Worm (Caenorhabditis elegans): Measurements from ENCODE around the gene srd-11.

The srd-11 gene

ce11 chrV:13611782-13612181 is 7.9 kb downstream of the srd-11 start, which contains the start of gene spig-9:
Gene spig-9, minus strand, starts transcription at chrV:13611882.
- no peak for TF ChIP-seq nhr-41 (GFP tag; IDR thresholded peaks at IDR 0.05)
- no peak for TF ChIP-seq cey-2 (tag; optimal IDR thresholded peaks at IDR 0.05; ENCODE audit: borderline replicate concordance, insufficient read depth)
- TF ChIP-seq set-16 (GFP tag; IDR thresholded peaks at IDR 0.05): no peak
- TF ChIP-seq nhr-42 (GFP tag; IDR thresholded peaks at IDR 0.05): no peak
- TF ChIP-seq nhr-48 (tag; optimal IDR thresholded peaks at IDR 0.05): no peak
- no peak for TF ChIP-seq spr-1 (tag; optimal IDR thresholded peaks at IDR 0.05)
- TF ChIP-seq tag-97 (GFP tag; IDR thresholded peaks at IDR 0.05): no peak
- TF ChIP-seq lin-13 (GFP tag; optimal IDR thresholded peaks at IDR 0.05): no peak
- TF ChIP-seq mep-1 (tag; optimal IDR thresholded peaks at IDR 0.05): no peak
- no peak for TF ChIP-seq ztf-11 (tag; optimal IDR thresholded peaks at IDR 0.05)
- TF ChIP-seq aha-1 (tag): no peak
- TF ChIP-seq mdt-29 (GFP tag; IDR thresholded peaks at IDR 0.05): no peak
- TF ChIP-seq php-3 (GFP tag; IDR thresholded peaks at IDR 0.05): no peak
- TF ChIP-seq zag-1 (tag; optimal IDR thresholded peaks at IDR 0.05): no peak

- TF ChIP-seq dmd-9 (GFP tag; IDR thresholded peaks at IDR 0.05): no peak
- no peak for TF ChIP-seq hlh-30 (tag; optimal IDR thresholded peaks at IDR 0.05; ENCODE audit: insufficient read depth)
- TF ChIP-seq nhr-41 (GFP tag; IDR thresholded peaks at IDR 0.05): no peak
- no peak for TF ChIP-seq snpc-1.2 (GFP tag; IDR thresholded peaks at IDR 0.05)
- no peak for TF ChIP-seq fos-1 (tag; optimal IDR thresholded peaks at IDR 0.05)
- no peak for TF ChIP-seq ztf-11 (tag; optimal IDR thresholded peaks at IDR 0.05)
- no peak for TF ChIP-seq hlh-11 (tag; optimal IDR thresholded peaks at IDR 0.05)
- peak in 1 of 2 experiments; percentile 4 for TF ChIP-seq mdl-1 (tag; optimal IDR thresholded peaks at IDR 0.05)
- no peak for TF ChIP-seq gei-8 (GFP tag; optimal IDR thresholded peaks at IDR 0.05)
- TF ChIP-seq lin-39 (tag; optimal IDR thresholded peaks at IDR 0.05): no peak
- TF ChIP-seq snpc-4 (tag; optimal IDR thresholded peaks at IDR 0.05): no peak
- TF ChIP-seq Y75B8A.6 (GFP tag; IDR thresholded peaks at IDR 0.05): no peak
- no peak for TF ChIP-seq rbr-2 (tag; optimal IDR thresholded peaks at IDR 0.05)
- TF ChIP-seq lim-7 (GFP tag; IDR thresholded peaks at IDR 0.05): no peak
- no peak for TF ChIP-seq ceh-28 (tag; optimal IDR thresholded peaks at IDR 0.05)
- no peak for TF ChIP-seq spr-1 (tag; optimal IDR thresholded peaks at IDR 0.05)
- TF ChIP-seq hif-1 (tag; optimal IDR thresholded peaks at IDR 0.05): peak in 1 of 2 experiments; percentile 42
- TF ChIP-seq attf-4 (tag; optimal IDR thresholded peaks at IDR 0.05): no peak
- TF ChIP-seq D1046.2 (GFP tag; IDR thresholded peaks at IDR 0.05): 0 out of 2 replicates have a peak, but pooled peaks have one; percentile 11
- TF ChIP-seq nhr-10 (tag; optimal IDR thresholded peaks at IDR 0.05): no peak
- no peak for TF ChIP-seq lsy-2 (tag; optimal IDR thresholded peaks at IDR 0.05)
- TF ChIP-seq nhr-6 (tag; optimal IDR thresholded peaks at IDR 0.05): no peak
- TF ChIP-seq ama-1 (optimal IDR thresholded peaks at IDR 0.05): no peak
- TF ChIP-seq zip-2 (tag; optimal IDR thresholded peaks at IDR 0.05): no peak
- no peak for TF ChIP-seq lin-13 (GFP tag; optimal IDR thresholded peaks at IDR 0.05)
- TF ChIP-seq egl-27 (tag; optimal IDR thresholded peaks at IDR 0.05): no peak
- TF ChIP-seq zfp-3 (GFP tag; conservative IDR thresholded peaks at IDR 0.05): no peak
- TF ChIP-seq mxl-3 (GFP tag; optimal IDR thresholded peaks at IDR 0.05): peak; percentile 21
- no peak for TF ChIP-seq nhr-102 (tag; optimal IDR thresholded peaks at IDR 0.05)
- TF ChIP-seq madf-5 (GFP tag; IDR thresholded peaks at IDR 0.05): no peak
These were observed 9.8 kb downstream of the srd-11 start for ce11 chrV:13609806-13610205.

ce11 chrV:13608486-13608885 is 11.2 kb downstream of the srd-11 start:
- TF ChIP-seq pqm-1 (tag; optimal IDR thresholded peaks at IDR 0.05): no peak
- TF ChIP-seq tag-97 (GFP tag; IDR thresholded peaks at IDR 0.05): no peak
- no peak for TF ChIP-seq skn-1 (tag; optimal IDR thresholded peaks at IDR 0.05)
- TF ChIP-seq mep-1 (tag; optimal IDR thresholded peaks at IDR 0.05): no peak
- TF ChIP-seq php-3 (GFP tag; IDR thresholded peaks at IDR 0.05): no peak
- no peak for TF ChIP-seq ctbp-1 (GFP tag; IDR thresholded peaks at IDR 0.05)
- no peak for TF ChIP-seq nhr-10 (tag; optimal IDR thresholded peaks at IDR 0.05)
- no peak for TF ChIP-seq lin-13 (GFP tag; optimal IDR thresholded peaks at IDR 0.05)
- TF ChIP-seq F10B5.3 (tag; optimal IDR thresholded peaks at IDR 0.05): no peak
- no peak for TF ChIP-seq F49E8.2 (tag; optimal IDR thresholded peaks at IDR 0.05; ENCODE audit: borderline replicate concordance)
- TF ChIP-seq nhr-48 (tag; optimal IDR thresholded peaks at IDR 0.05): peak; percentile 53
- TF ChIP-seq hif-1 (tag; optimal IDR thresholded peaks at IDR 0.05): no peak
- no peak for TF ChIP-seq pha-4 (GFP tag; IDR thresholded peaks at IDR 0.05)
- TF ChIP-seq pha-4 (tag; optimal IDR thresholded peaks at IDR 0.05): no peak
- TF ChIP-seq ceh-28 (tag; optimal IDR thresholded peaks at IDR 0.05): no peak
- TF ChIP-seq unc-39 (tag; optimal IDR thresholded peaks at IDR 0.05): no peak
- no peak for TF ChIP-seq egl-43 (GFP tag; IDR thresholded peaks at IDR 0.05)
- TF ChIP-seq mxl-3 (GFP tag; optimal IDR thresholded peaks at IDR 0.05): peak; percentile 22
- no peak for TF ChIP-seq nhr-77 (tag; optimal IDR thresholded peaks at IDR 0.05)
- TF ChIP-seq ztf-7 (tag; optimal IDR thresholded peaks at IDR 0.05): no peak

Data from whole organism, L4 larva.